Worm (Caenorhabditis elegans) whole organism, L4 larva: ENCODE results near the gene got-2.2.

Source experiments
- D1046.2 ChIP-seq: fragments of 200-800 bp; sonication (Bioruptor generic); IDR thresholded peaks from 2 replicates; pipeline ENCODE4 v1.3.6; 2022; ENCODE audit warnings: missing genetic modification characterization, missing compliant biosample characterization
- F10B5.3 ChIP-seq: sonication (generic microtip); optimal IDR thresholded peaks from 2 replicates; lab custom pipeline; 2016; ENCODE audit warnings: mild to moderate bottlenecking, missing genetic modification characterization, missing compliant biosample characterization
- F37D6.2 ChIP-seq: sonication (generic microtip); optimal IDR thresholded peaks from 2 replicates; lab custom pipeline; 2016; ENCODE audit warnings: mild to moderate bottlenecking, missing genetic modification characterization, missing compliant biosample characterization
- Y105C5A.15 ChIP-seq: fragments of 200-800 bp; sonication (Bioruptor generic); IDR thresholded peaks from 2 replicates; pipeline ENCODE4 v1.3.6; 2022; ENCODE audit warnings: missing genetic modification characterization, missing compliant biosample characterization
- Y5F2A.4 ChIP-seq: fragments of 200-800 bp; sonication (Bioruptor generic); optimal IDR thresholded peaks from 2 replicates; lab custom pipeline; 2018; ENCODE audit warnings: mild to moderate bottlenecking, missing genetic modification characterization, missing compliant biosample characterization
- ZK546.5 ChIP-seq, 2 experiments: sonication (generic microtip); optimal IDR thresholded peaks; 2 replicates each; lab custom pipeline; 2017; ENCODE audit warnings: missing biosample characterization in 2 of 2, missing genetic modification characterization in 2 of 2
- ama-1 ChIP-seq: fragments of 150-350 bp; optimal IDR thresholded peaks from 2 replicates; lab custom pipeline; 2014; ENCODE audit warnings: inconsistent platforms, mixed read lengths
- arid-1 ChIP-seq: fragments of 200-800 bp; sonication (Bioruptor generic); conservative IDR thresholded peaks from 2 replicates; pipeline ENCODE4 v1.3.6; 2022; ENCODE audit warnings: missing genetic modification reagents, missing genetic modification characterization, missing compliant biosample characterization
- ceh-20 ChIP-seq: fragments of 200-800 bp; sonication (Bioruptor generic); IDR thresholded peaks from 2 replicates; pipeline ENCODE4 v1.3.6; 2022; ENCODE audit warnings: missing genetic modification reagents, missing genetic modification characterization, missing compliant biosample characterization
- ceh-32 ChIP-seq: sonication (generic microtip); optimal IDR thresholded peaks from 2 replicates; lab custom pipeline; 2016; ENCODE audit warnings: mild to moderate bottlenecking, missing genetic modification characterization, missing compliant biosample characterization; ENCODE audit not compliant: poor library complexity
- ceh-44 ChIP-seq: fragments of 200-800 bp; sonication (Bioruptor generic); IDR thresholded peaks from 2 replicates; pipeline ENCODE4 v1.3.6; 2022; ENCODE audit warnings: missing genetic modification reagents, missing genetic modification characterization, missing compliant biosample characterization
- ceh-82 ChIP-seq: sonication (generic microtip); optimal IDR thresholded peaks from 2 replicates; lab custom pipeline; 2017; ENCODE audit warnings: missing biosample characterization, missing genetic modification characterization
- cey-2 ChIP-seq: sonication (generic microtip); optimal IDR thresholded peaks from 3 replicates; lab custom pipeline; 2017; ENCODE audit warnings: missing genetic modification characterization, mild to moderate bottlenecking, missing compliant biosample characterization, antibody characterized with exemption, borderline replicate concordance; ENCODE audit not compliant: insufficient read depth
- daf-16 ChIP-seq, 3 experiments: sonication (generic microtip); optimal IDR thresholded peaks; 2 replicates each; lab custom pipeline; 2016 to 2017; ENCODE audit warnings: missing genetic modification characterization in 3 of 3, missing genetic modification reagents in 3 of 3, mild to moderate bottlenecking in 2 of 3, missing compliant biosample characterization in 2 of 3, missing biosample characterization in 1 of 3, moderate library complexity in 1 of 3
- daf-19 ChIP-seq: fragments of 200-800 bp; sonication (Bioruptor generic); conservative IDR thresholded peaks from 2 replicates; pipeline ENCODE4 v1.3.6; 2022; ENCODE audit warnings: missing genetic modification characterization, missing compliant biosample characterization
- daf-8 ChIP-seq: fragments of 200-800 bp; sonication (Bioruptor generic); IDR thresholded peaks from 2 replicates; pipeline ENCODE4 v1.3.6; 2022; ENCODE audit warnings: missing genetic modification characterization, missing compliant biosample characterization
- dmd-6 ChIP-seq: fragments of 200-800 bp; sonication (Bioruptor generic); IDR thresholded peaks from 2 replicates; pipeline ENCODE4 v1.3.6; 2022; ENCODE audit warnings: missing genetic modification reagents, missing genetic modification characterization, missing compliant biosample characterization
- dmd-9 ChIP-seq: fragments of 200-800 bp; sonication (Bioruptor generic); IDR thresholded peaks from 2 replicates; pipeline ENCODE4 v1.3.6; 2022; ENCODE audit warnings: missing genetic modification reagents, missing genetic modification characterization, missing compliant biosample characterization
- duxl-1 ChIP-seq: sonication (generic microtip); optimal IDR thresholded peaks from 2 replicates; lab custom pipeline; 2016; ENCODE audit warnings: mild to moderate bottlenecking, missing genetic modification characterization, moderate library complexity, missing compliant biosample characterization; ENCODE audit not compliant: poor library complexity
- dve-1 ChIP-seq: sonication (generic microtip); optimal IDR thresholded peaks from 2 replicates; lab custom pipeline; 2017; ENCODE audit warnings: antibody characterized with exemption, mild to moderate bottlenecking, missing genetic modification characterization, missing compliant biosample characterization; ENCODE audit not compliant: insufficient read depth
- fkh-10 ChIP-seq: fragments of 150-350 bp; optimal IDR thresholded peaks from 2 replicates; lab custom pipeline; 2014; ENCODE audit warnings: missing biosample characterization, missing genetic modification reagents, missing genetic modification characterization
- fos-1 ChIP-seq: fragments of 150-350 bp; optimal IDR thresholded peaks from 2 replicates; lab custom pipeline; 2014; ENCODE audit warnings: missing biosample characterization, missing genetic modification characterization
- hmg-1.1 ChIP-seq: fragments of 200-800 bp; sonication (Bioruptor generic); IDR thresholded peaks from 2 replicates; pipeline ENCODE4 v1.3.6; 2022; ENCODE audit warnings: missing genetic modification reagents, missing genetic modification characterization, missing compliant biosample characterization
- jun-1 ChIP-seq: fragments of 150-350 bp; optimal IDR thresholded peaks from 2 replicates; lab custom pipeline; 2014; ENCODE audit warnings: missing biosample characterization, missing genetic modification reagents, missing genetic modification characterization
- lim-7 ChIP-seq: fragments of 200-800 bp; sonication (Bioruptor generic); IDR thresholded peaks from 2 replicates; pipeline ENCODE4 v1.3.6; 2022; ENCODE audit warnings: missing genetic modification characterization, missing compliant biosample characterization
- lin-1 ChIP-seq: fragments of 200-800 bp; sonication (Bioruptor generic); IDR thresholded peaks from 2 replicates; pipeline ENCODE4 v1.3.6; 2022; ENCODE audit warnings: missing genetic modification reagents, missing genetic modification characterization, missing compliant biosample characterization
- lin-13 ChIP-seq: fragments of 150-350 bp; optimal IDR thresholded peaks from 2 replicates; lab custom pipeline; 2014; ENCODE audit warnings: missing biosample characterization, missing genetic modification reagents, missing genetic modification characterization
- lin-29 ChIP-seq: fragments of 200-800 bp; sonication (Bioruptor generic); IDR thresholded peaks from 2 replicates; pipeline ENCODE4 v1.3.6; 2022; ENCODE audit warnings: missing genetic modification reagents, missing genetic modification characterization, missing compliant biosample characterization
- lin-38 ChIP-seq: fragments of 200-800 bp; sonication (Bioruptor generic); IDR thresholded peaks from 2 replicates; pipeline ENCODE4 v1.3.6; 2022; ENCODE audit warnings: missing genetic modification reagents, missing genetic modification characterization, missing compliant biosample characterization
- lsy-2 ChIP-seq, 2 experiments: fragments of 150-350 bp in 1 of 2; sonication (generic microtip) in 1 of 2; optimal IDR thresholded peaks; 2 replicates each; lab custom pipeline; 2014 to 2017; ENCODE audit warnings: missing biosample characterization in 2 of 2, missing genetic modification characterization in 2 of 2
- madf-5 ChIP-seq, 2 experiments: fragments of 200-800 bp; sonication (Bioruptor generic); IDR thresholded peaks; 2 replicates each; pipeline ENCODE4 v1.3.6; 2022; ENCODE audit warnings: missing compliant biosample characterization in 2 of 2, missing genetic modification characterization in 2 of 2
- mep-1 ChIP-seq: fragments of 150-350 bp; sonication (generic microtip); optimal IDR thresholded peaks from 3 replicates; lab custom pipeline; 2014; ENCODE audit warnings: missing biosample characterization, missing genetic modification characterization
- nhr-102 ChIP-seq: sonication (generic microtip); optimal IDR thresholded peaks from 2 replicates; lab custom pipeline; 2016; ENCODE audit warnings: mild to moderate bottlenecking, missing genetic modification characterization, moderate library complexity, missing compliant biosample characterization
- nhr-11 ChIP-seq: fragments of 150-350 bp; optimal IDR thresholded peaks from 2 replicates; lab custom pipeline; 2014; ENCODE audit warnings: missing biosample characterization, missing genetic modification characterization
- nhr-28 ChIP-seq: fragments of 150-350 bp; optimal IDR thresholded peaks from 2 replicates; lab custom pipeline; 2014; ENCODE audit warnings: missing biosample characterization, missing genetic modification characterization
- nhr-41 ChIP-seq: fragments of 200-800 bp; sonication (Bioruptor generic); IDR thresholded peaks from 2 replicates; pipeline ENCODE4 v1.3.6; 2022; ENCODE audit warnings: missing genetic modification reagents, missing genetic modification characterization, missing compliant biosample characterization
- nhr-42 ChIP-seq: fragments of 200-800 bp; sonication (Bioruptor generic); IDR thresholded peaks from 2 replicates; pipeline ENCODE4 v1.3.6; 2022; ENCODE audit warnings: missing genetic modification characterization, missing compliant biosample characterization
- nhr-77 ChIP-seq: fragments of 150-350 bp; optimal IDR thresholded peaks from 2 replicates; lab custom pipeline; 2014; ENCODE audit warnings: missing biosample characterization, missing genetic modification characterization
- pha-4 ChIP-seq, 2 experiments: fragments of 150-350 bp in 1 of 2; fragments of 200-800 bp in 1 of 2; sonication (Bioruptor generic) in 1 of 2; IDR thresholded peaks in 1 of 2; optimal IDR thresholded peaks in 1 of 2; 2 replicates each; pipeline versions ENCODE4 v1.3.6 to Lab custom; 2014 to 2022; ENCODE audit warnings: missing genetic modification characterization in 2 of 2, missing genetic modification reagents in 2 of 2, missing biosample characterization in 1 of 2, missing compliant biosample characterization in 1 of 2
- saeg-2 ChIP-seq: fragments of 200-800 bp; sonication (Bioruptor generic); IDR thresholded peaks from 2 replicates; pipeline ENCODE4 v1.3.6; 2022; ENCODE audit warnings: missing genetic modification reagents, missing genetic modification characterization, missing compliant biosample characterization
- snpc-4 ChIP-seq: fragments of 150-350 bp; optimal IDR thresholded peaks from 2 replicates; lab custom pipeline; 2014; ENCODE audit warnings: missing biosample characterization, missing genetic modification characterization
- spr-1 ChIP-seq: sonication (generic microtip); optimal IDR thresholded peaks from 2 replicates; lab custom pipeline; 2016; ENCODE audit warnings: mild to moderate bottlenecking, missing genetic modification characterization, missing compliant biosample characterization
- tag-97 ChIP-seq: fragments of 200-800 bp; sonication (Bioruptor generic); IDR thresholded peaks from 2 replicates; pipeline ENCODE4 v1.3.6; 2022; ENCODE audit warnings: missing genetic modification characterization, missing compliant biosample characterization
- tra-1 ChIP-seq: fragments of 200-800 bp; sonication (Bioruptor generic); IDR thresholded peaks from 2 replicates; pipeline ENCODE4 v1.3.6; 2022; ENCODE audit warnings: missing genetic modification reagents, missing genetic modification characterization, missing compliant biosample characterization
- unc-130 ChIP-seq: sonication (generic microtip); optimal IDR thresholded peaks from 2 replicates; lab custom pipeline; 2016; ENCODE audit warnings: missing genetic modification reagents, missing genetic modification characterization, missing compliant biosample characterization
- unc-62 ChIP-seq, 3 experiments: fragments of 150-350 bp in 1 of 3; sonication (generic microtip); optimal IDR thresholded peaks in 2 of 3; peaks in 1 of 3; 1 replicate in 1 of 3; 2 replicates in 2 of 3; lab custom pipeline; 2014 to 2017; ENCODE audit warnings: missing biosample characterization in 3 of 3, missing genetic modification characterization in 3 of 3, missing genetic modification reagents in 3 of 3, missing genotype in 1 of 3
- zag-1 ChIP-seq: fragments of 150-350 bp; optimal IDR thresholded peaks from 2 replicates; lab custom pipeline; 2014; ENCODE audit warnings: missing biosample characterization, missing genetic modification characterization
- zfp-2 ChIP-seq: sonication (generic microtip); optimal IDR thresholded peaks from 2 replicates; lab custom pipeline; 2016; ENCODE audit warnings: mild to moderate bottlenecking, missing genetic modification characterization, missing compliant biosample characterization
- zfp-3 ChIP-seq: fragments of 200-800 bp; sonication (Bioruptor generic); conservative IDR thresholded peaks from 2 replicates; pipeline ENCODE4 v1.3.6; 2022; ENCODE audit warnings: missing genetic modification reagents, missing genetic modification characterization, missing compliant biosample characterization
- ztf-11 ChIP-seq: fragments of 150-350 bp; optimal IDR thresholded peaks from 2 replicates; lab custom pipeline; 2014; ENCODE audit warnings: missing biosample characterization, missing genetic modification characterization
- ztf-7 ChIP-seq: fragments of 150-350 bp; optimal IDR thresholded peaks from 2 replicates; lab custom pipeline; 2014; ENCODE audit warnings: missing biosample characterization, missing genetic modification characterization

The got-2.2 gene

ce11 chrX:6256430-6256829 is 15.6 kb downstream of the got-2.2 start (continued):
- TF ChIP-seq Y5F2A.4 (no peak), tag-97 (GFP tag; lab: Robert Waterston, UW) (no peak), F37D6.2 (tag; lab: Kevin White, UChicago) (no peak), pha-4 (GFP tag; IDR thresholded peaks at IDR 0.05; lab: Robert Waterston, UW) (no peak), pha-4 (tag; optimal IDR thresholded peaks at IDR 0.05; lab: Kevin White, UChicago) (no peak), cey-2 (tag; lab: Kevin White, UChicago) (no peak), ama-1 (lab: Kevin White, UChicago) (no peak), jun-1 (tag; lab: Kevin White, UChicago) (no peak), unc-130 (GFP tag; lab: Kevin White, UChicago) (no peak), zfp-3 (no peak), dmd-6 (GFP tag; lab: Robert Waterston, UW) (peak; percentile 80), ceh-20 (GFP tag; lab: Robert Waterston, UW) (no peak), madf-5 (GFP tag; IDR thresholded peaks at IDR 0.05; lab: Robert Waterston, UW) (no peak), lin-38 (GFP tag; lab: Robert Waterston, UW) (no peak), F10B5.3 (no peak), unc-62 (GFP tag; optimal IDR thresholded peaks at IDR 0.05 in 1 of 2; lab: Kevin White, UChicago) (peak in 1 of 2 experiments; percentile 56), unc-62 (tag; optimal IDR thresholded peaks at IDR 0.05; lab: Kevin White, UChicago) (no peak), daf-19 (GFP tag; lab: Robert Waterston, UW) (no peak), arid-1 (GFP tag; lab: Robert Waterston, UW) (no peak), snpc-4 (tag; lab: Kevin White, UChicago) (no peak), lim-7 (GFP tag; lab: Robert Waterston, UW) (no peak), lsy-2 (tag; optimal IDR thresholded peaks at IDR 0.05; lab: Kevin White, UChicago) (no peak), dmd-9 (GFP tag; lab: Robert Waterston, UW) (no peak), nhr-41 (GFP tag; lab: Robert Waterston, UW) (no peak), daf-8 (GFP tag; lab: Robert Waterston, UW) (no peak), mep-1 (tag; lab: Kevin White, UChicago) (no peak), duxl-1 (tag; lab: Kevin White, UChicago) (no peak), Y105C5A.15 (GFP tag; lab: Robert Waterston, UW) (no peak), ceh-32 (tag; lab: Kevin White, UChicago) (no peak), hmg-1.1 (GFP tag; lab: Robert Waterston, UW) (no peak), ztf-7 (tag; lab: Kevin White, UChicago) (no peak), lin-1 (GFP tag; lab: Robert Waterston, UW) (peak; percentile 42), zag-1 (tag; lab: Kevin White, UChicago) (no peak), fkh-10 (no peak), tra-1 (GFP tag; lab: Robert Waterston, UW) (0 out of 2 replicates have a peak, but pooled peaks have one; percentile 35), fos-1 (tag; lab: Kevin White, UChicago) (no peak), nhr-42 (GFP tag; lab: Robert Waterston, UW) (no peak), spr-1 (no peak), ZK546.5 (tag; optimal IDR thresholded peaks at IDR 0.05; lab: Kevin White, UChicago) (no peak), nhr-102 (tag; lab: Kevin White, UChicago) (no peak), nhr-28 (peak; percentile 64), zfp-2 (tag; lab: Kevin White, UChicago) (no peak), daf-16 (GFP tag; optimal IDR thresholded peaks at IDR 0.05; lab: Kevin White, UChicago) (no peak), daf-16 (tag; optimal IDR thresholded peaks at IDR 0.05; lab: Kevin White, UChicago) (peak; percentile 47), lin-29 (GFP tag; lab: Robert Waterston, UW) (no peak), saeg-2 (GFP tag; lab: Robert Waterston, UW) (no peak), nhr-77 (tag; lab: Kevin White, UChicago) (peak; percentile 35), D1046.2 (GFP tag; lab: Robert Waterston, UW) (no peak), dve-1 (tag; lab: Kevin White, UChicago) (peak; percentile 74), ceh-44 (GFP tag; lab: Robert Waterston, UW) (no peak), ceh-82 (tag; lab: Kevin White, UChicago) (no peak), ztf-11 (tag; lab: Kevin White, UChicago) (no peak), nhr-11 (tag; lab: Kevin White, UChicago) (no peak), lin-13 (GFP tag; lab: Kevin White, UChicago) (no peak)
